Fruit fly (Drosophila melanogaster): ENCODE measurements around the gene Sap47.

- no peak for TF ChIP-seq BEAF-32 (GFP tag; optimal IDR thresholded peaks at IDR 0.05)
- no peak for TF ChIP-seq luna (GFP tag; optimal IDR thresholded peaks at IDR 0.05)
- no peak for TF ChIP-seq Atf6 (GFP tag; IDR thresholded peaks at IDR 0.05)
- no peak for TF ChIP-seq CG4820 (GFP tag; optimal IDR thresholded peaks at IDR 0.05)
- no peak for TF ChIP-seq otp (GFP tag; IDR thresholded peaks at IDR 0.05)
- TF ChIP-seq Deaf1 (tag; optimal IDR thresholded peaks at IDR 0.05), result no peak
- TF ChIP-seq Mrtf (GFP tag; IDR thresholded peaks at IDR 0.05), result no peak
Observed at dm6 chr3R:15991593-15991992, 56.7 kb downstream of the Sap47 start.

Measured in whole organism, embryonic.